Worm (Caenorhabditis elegans): Measurements from ENCODE around the gene pals-38.

pals-38 gene

ce11 chrV:12432111-12432510 lies 14.7 kb downstream of the pals-38 start, which contains the start of gene C54D10.13:
TSS of gene C54D10.13 (minus strand) at chrV:12432289.
- TF ChIP-seq nhr-28 (tag; optimal IDR thresholded peaks at IDR 0.05): peak; percentile 86
- peak; percentile 19 for TF ChIP-seq nhr-6 (tag; optimal IDR thresholded peaks at IDR 0.05)
- no peak for TF ChIP-seq daf-16 (GFP tag; optimal IDR thresholded peaks at IDR 0.05)
- peak; percentile 33 for TF ChIP-seq daf-16 (tag; optimal IDR thresholded peaks at IDR 0.05)
- TF ChIP-seq dve-1 (tag; optimal IDR thresholded peaks at IDR 0.05; ENCODE audit: insufficient read depth): peak; percentile 52
- TF ChIP-seq lin-13 (GFP tag; optimal IDR thresholded peaks at IDR 0.05): no peak

DNA sequence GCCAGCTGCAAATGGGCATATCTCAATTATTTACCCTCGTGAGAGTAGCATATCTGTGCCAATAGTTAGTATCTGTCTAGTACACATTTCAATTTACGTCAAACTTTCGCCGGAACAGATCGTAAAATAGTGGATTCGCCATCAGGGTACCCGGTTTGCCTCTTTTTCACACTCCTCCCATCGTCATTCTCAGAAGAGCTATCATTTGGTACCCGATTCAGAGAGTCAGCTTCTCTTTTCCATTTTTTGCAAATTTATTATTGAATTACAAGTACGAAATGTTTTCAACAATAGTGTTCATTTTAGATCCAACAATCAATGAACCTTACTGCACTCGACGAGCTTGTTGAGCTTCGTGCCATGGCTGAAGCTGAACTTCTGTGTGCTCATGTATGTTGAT lies 17.8 kb downstream of the pals-38 start, which contains the start of gene C54D10.5:
TSS of gene C54D10.5 (plus strand) at position 301 of the 400 bp plus-strand sequence.
- TF ChIP-seq F10B5.3 (tag; optimal IDR thresholded peaks at IDR 0.05) (no peak), rbr-2 (tag; optimal IDR thresholded peaks at IDR 0.05) (no peak), ztf-7 (tag; optimal IDR thresholded peaks at IDR 0.05) (no peak), nhr-11 (tag; optimal IDR thresholded peaks at IDR 0.05) (no peak), snpc-4 (tag; optimal IDR thresholded peaks at IDR 0.05) (no peak), nhr-76 (tag; optimal IDR thresholded peaks at IDR 0.05) (no peak), Y5F2A.4 (GFP tag; optimal IDR thresholded peaks at IDR 0.05) (no peak), gei-8 (GFP tag; optimal IDR thresholded peaks at IDR 0.05) (no peak), Y75B8A.6 (GFP tag; IDR thresholded peaks at IDR 0.05) (no peak), hlh-30 (tag; optimal IDR thresholded peaks at IDR 0.05; ENCODE audit: insufficient read depth) (no peak), arid-1 (GFP tag; conservative IDR thresholded peaks at IDR 0.05) (no peak), lin-38 (GFP tag; IDR thresholded peaks at IDR 0.05) (no peak), ceh-44 (GFP tag; IDR thresholded peaks at IDR 0.05) (no peak), set-16 (GFP tag; IDR thresholded peaks at IDR 0.05) (no peak), lin-1 (GFP tag; IDR thresholded peaks at IDR 0.05) (no peak), nhr-6 (tag; optimal IDR thresholded peaks at IDR 0.05) (no peak), vab-7 (GFP tag; IDR thresholded peaks at IDR 0.05) (no peak)

- TF ChIP-seq daf-16 (GFP tag; optimal IDR thresholded peaks at IDR 0.05) (no peak), daf-16 (tag; optimal IDR thresholded peaks at IDR 0.05) (no peak), daf-19 (GFP tag; conservative IDR thresholded peaks at IDR 0.05) (no peak), fkh-10 (GFP tag; optimal IDR thresholded peaks at IDR 0.05) (no peak), tra-1 (GFP tag; IDR thresholded peaks at IDR 0.05) (no peak), dmd-8 (GFP tag; IDR thresholded peaks at IDR 0.05) (no peak), zfp-2 (tag; optimal IDR thresholded peaks at IDR 0.05) (no peak), snpc-4 (tag; optimal IDR thresholded peaks at IDR 0.05) (no peak), F26F4.8 (GFP tag; conservative IDR thresholded peaks at IDR 0.05) (no peak), egl-27 (tag; optimal IDR thresholded peaks at IDR 0.05) (no peak), T26A8.4 (GFP tag; IDR thresholded peaks at IDR 0.05) (no peak), dve-1 (tag; optimal IDR thresholded peaks at IDR 0.05; ENCODE audit: insufficient read depth) (no peak), T20F7.1 (GFP tag; optimal IDR thresholded peaks at IDR 0.05) (no peak), madf-5 (GFP tag; IDR thresholded peaks at IDR 0.05) (no peak), gei-8 (GFP tag; optimal IDR thresholded peaks at IDR 0.05) (no peak), mdl-1 (tag; optimal IDR thresholded peaks at IDR 0.05) (no peak), lim-7 (GFP tag; IDR thresholded peaks at IDR 0.05) (no peak), pqm-1 (tag; optimal IDR thresholded peaks at IDR 0.05) (no peak)
Measured at ce11 chrV:12427826-12428225, 19.0 kb downstream of the pals-38 start.

DNA sequence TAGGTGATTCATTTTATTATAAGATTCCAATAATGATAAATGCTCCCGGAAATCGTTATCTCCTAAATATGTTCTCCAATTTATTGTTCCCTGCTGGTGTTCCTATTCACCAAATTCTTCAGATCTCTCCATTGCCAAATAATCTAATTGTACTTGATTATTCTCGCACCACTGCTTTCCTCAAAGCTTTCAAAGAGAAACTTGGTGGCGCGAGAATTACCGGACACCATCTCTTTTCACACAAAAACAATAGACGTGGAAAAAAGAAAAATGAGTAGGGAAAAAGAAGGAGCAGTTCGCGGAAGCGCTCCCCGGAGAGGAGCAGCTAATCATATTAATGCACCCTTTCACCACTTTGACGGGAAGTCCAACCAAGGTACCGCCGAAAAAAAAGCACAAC lies 25.4 kb downstream of the pals-38 start:
- TF ChIP-seq ceh-20 (GFP tag; IDR thresholded peaks at IDR 0.05): no peak
- TF ChIP-seq aha-1 (tag): peak; percentile 61
